Worm (Caenorhabditis elegans): ENCODE results near the gene ceh-10.

ceh-10 gene

ce11 chrIII:5842920-5843319 is 44.1 kb downstream of the ceh-10 start:
- TF ChIP-seq mep-1 (tag; optimal IDR thresholded peaks at IDR 0.05) (peak; percentile 23), fkh-10 (GFP tag; optimal IDR thresholded peaks at IDR 0.05) (peak; percentile 29), lsy-2 (tag; optimal IDR thresholded peaks at IDR 0.05) (peak in 1 of 2 experiments; percentile 26), dve-1 (tag; optimal IDR thresholded peaks at IDR 0.05; ENCODE audit: insufficient read depth) (peak; percentile 8), Y105C5A.15 (GFP tag; IDR thresholded peaks at IDR 0.05) (no peak), mes-2 (tag; optimal IDR thresholded peaks at IDR 0.05; ENCODE audit: poor library complexity, severe bottlenecking) (peak; percentile 13), egl-43 (GFP tag; IDR thresholded peaks at IDR 0.05) (0 out of 2 replicates have a peak, but pooled peaks have one; percentile 29), nhr-111 (GFP tag; optimal IDR thresholded peaks at IDR 0.05) (no peak), ctbp-1 (GFP tag; IDR thresholded peaks at IDR 0.05) (peak; percentile 38; the same call in 1 of the 2 replicates), rbr-2 (tag; optimal IDR thresholded peaks at IDR 0.05) (peak; percentile 20), php-3 (GFP tag; IDR thresholded peaks at IDR 0.05) (no peak), ztf-11 (tag; optimal IDR thresholded peaks at IDR 0.05) (no peak), lin-13 (GFP tag; optimal IDR thresholded peaks at IDR 0.05) (no peak), hlh-11 (tag; optimal IDR thresholded peaks at IDR 0.05) (peak; percentile 20), pha-4 (GFP tag; IDR thresholded peaks at IDR 0.05) (no peak), pha-4 (tag; optimal IDR thresholded peaks at IDR 0.05) (peak; percentile 16)

DNA sequence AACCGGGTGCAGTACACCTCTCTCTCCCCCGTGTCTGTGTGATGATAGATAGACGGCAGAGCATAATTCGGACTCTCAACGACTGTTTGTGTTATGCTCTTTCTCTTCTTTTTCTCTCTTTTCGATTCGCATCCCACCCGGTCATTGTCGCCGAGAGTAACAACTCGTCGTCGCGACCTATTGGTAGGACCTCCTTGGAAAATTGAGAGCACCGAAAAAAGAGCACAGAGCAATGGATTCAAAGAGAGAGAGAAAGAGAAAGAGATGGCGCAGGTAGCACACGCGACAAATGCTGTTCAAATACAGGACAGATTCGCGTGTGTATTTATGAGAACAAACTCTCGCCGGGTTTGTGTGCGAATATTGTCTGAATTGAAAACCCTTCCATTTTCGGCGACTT is 44.8 kb downstream of the ceh-10 start:
- TF ChIP-seq unc-62 (GFP tag; optimal IDR thresholded peaks at IDR 0.05 in 1 of 2): peak in 1 of 2 experiments; percentile 39
- TF ChIP-seq unc-62 (tag; optimal IDR thresholded peaks at IDR 0.05): no peak
- TF ChIP-seq set-16 (GFP tag; IDR thresholded peaks at IDR 0.05): no peak
- 0 out of 2 replicates have a peak, but pooled peaks have one; percentile 21 for TF ChIP-seq hmg-1.1 (GFP tag; IDR thresholded peaks at IDR 0.05)
- no peak for TF ChIP-seq lin-13 (GFP tag; optimal IDR thresholded peaks at IDR 0.05)

ce11 chrIII:5845483-5845882 is 46.6 kb downstream of the ceh-10 start:
- peak; percentile 5 for TF ChIP-seq nhr-11 (tag; optimal IDR thresholded peaks at IDR 0.05)
- TF ChIP-seq ces-1 (GFP tag; optimal IDR thresholded peaks at IDR 0.05): peak; percentile 39
- peak; percentile 30 for TF ChIP-seq mes-2 (tag; optimal IDR thresholded peaks at IDR 0.05; ENCODE audit: poor library complexity, severe bottlenecking)
- peak; percentile 69 for TF ChIP-seq hlh-30 (tag; optimal IDR thresholded peaks at IDR 0.05; ENCODE audit: insufficient read depth)
- TF ChIP-seq mep-1 (tag; optimal IDR thresholded peaks at IDR 0.05): peak; percentile 70
- TF ChIP-seq mxl-3 (GFP tag; optimal IDR thresholded peaks at IDR 0.05): peak; percentile 42
- no peak for TF ChIP-seq lin-39 (tag; optimal IDR thresholded peaks at IDR 0.05)
- TF ChIP-seq F37D6.2 (tag; optimal IDR thresholded peaks at IDR 0.05): peak; percentile 65
- TF ChIP-seq fkh-10 (GFP tag; optimal IDR thresholded peaks at IDR 0.05): peak; percentile 65
- peak; percentile 71; the same call in 1 of the 2 replicates for TF ChIP-seq ceh-20 (GFP tag; IDR thresholded peaks at IDR 0.05)
- peak; percentile 60 to 93 for TF ChIP-seq mdl-1 (tag; optimal IDR thresholded peaks at IDR 0.05)
- no peak; the same call in 1 of the 2 replicates for TF ChIP-seq set-16 (GFP tag; IDR thresholded peaks at IDR 0.05)
- TF ChIP-seq ctbp-1 (GFP tag; IDR thresholded peaks at IDR 0.05): peak; percentile 74
- TF ChIP-seq rbr-2 (tag; optimal IDR thresholded peaks at IDR 0.05): peak; percentile 86
- no peak for TF ChIP-seq lin-13 (GFP tag; optimal IDR thresholded peaks at IDR 0.05)
- peak in 1 of 2 experiments; percentile 45 for TF ChIP-seq hif-1 (tag; optimal IDR thresholded peaks at IDR 0.05)
- TF ChIP-seq unc-62 (GFP tag; optimal IDR thresholded peaks at IDR 0.05 in 1 of 2): peak in 1 of 2 experiments; percentile 91
- TF ChIP-seq unc-62 (tag; optimal IDR thresholded peaks at IDR 0.05): no peak
- no peak for TF ChIP-seq F10B5.3 (tag; optimal IDR thresholded peaks at IDR 0.05)
- peak; percentile 43 for TF ChIP-seq hlh-11 (tag; optimal IDR thresholded peaks at IDR 0.05)
- peak; percentile 27 for TF ChIP-seq dpl-1 (GFP tag; optimal IDR thresholded peaks at IDR 0.05)
- peak; percentile 11 for TF ChIP-seq dve-1 (tag; optimal IDR thresholded peaks at IDR 0.05; ENCODE audit: insufficient read depth)
- TF ChIP-seq Y75B8A.6 (GFP tag; IDR thresholded peaks at IDR 0.05): no peak
- peak; percentile 22 to 70 for TF ChIP-seq lsy-2 (tag; optimal IDR thresholded peaks at IDR 0.05)
- no peak for TF ChIP-seq ama-1 (optimal IDR thresholded peaks at IDR 0.05)
- peak; percentile 76 for TF ChIP-seq hmg-1.1 (GFP tag; IDR thresholded peaks at IDR 0.05)
- peak; percentile 88 for TF ChIP-seq aha-1 (tag)

DNA sequence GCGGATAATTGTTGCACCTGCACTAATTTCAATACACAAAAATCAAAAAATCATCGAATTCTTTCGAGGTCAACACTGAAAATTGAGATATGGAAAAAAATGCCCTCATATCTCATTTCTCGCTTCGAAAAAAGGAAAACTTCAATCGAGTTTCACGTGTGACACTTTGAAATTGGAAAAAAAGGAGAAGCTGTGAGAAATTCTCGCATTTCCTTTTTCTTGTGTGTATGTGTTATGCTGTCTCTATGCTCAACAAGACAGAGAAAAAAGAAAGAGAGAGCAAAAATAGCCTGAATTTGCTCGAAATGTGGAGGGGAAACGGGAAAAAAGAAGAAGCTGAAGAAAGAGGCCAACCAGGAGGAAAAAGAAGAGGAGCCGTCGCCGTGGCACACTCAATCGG is 47.6 kb downstream of the ceh-10 start:
- TF ChIP-seq aha-1 (tag) (peak; percentile 7), set-16 (GFP tag; IDR thresholded peaks at IDR 0.05) (peak; percentile 10; the same call in 1 of the 2 replicates), lin-38 (GFP tag; IDR thresholded peaks at IDR 0.05) (no peak), nhr-111 (GFP tag; optimal IDR thresholded peaks at IDR 0.05) (no peak), dpl-1 (GFP tag; optimal IDR thresholded peaks at IDR 0.05) (no peak), lin-15B (tag; optimal IDR thresholded peaks at IDR 0.05) (no peak), mep-1 (tag; optimal IDR thresholded peaks at IDR 0.05) (no peak), zag-1 (tag; optimal IDR thresholded peaks at IDR 0.05) (no peak), mdl-1 (tag; optimal IDR thresholded peaks at IDR 0.05) (peak in 1 of 2 experiments; percentile 20), ceh-44 (GFP tag; IDR thresholded peaks at IDR 0.05) (no peak), Y105C5A.15 (GFP tag; IDR thresholded peaks at IDR 0.05) (no peak), R02D3.7 (tag; optimal IDR thresholded peaks at IDR 0.05) (no peak), lsy-2 (tag; optimal IDR thresholded peaks at IDR 0.05) (peak in 1 of 2 experiments; percentile 21), mxl-3 (GFP tag; optimal IDR thresholded peaks at IDR 0.05) (no peak), lin-1 (GFP tag; IDR thresholded peaks at IDR 0.05) (no peak), dve-1 (tag; optimal IDR thresholded peaks at IDR 0.05; ENCODE audit: insufficient read depth) (no peak), snpc-4 (tag; optimal IDR thresholded peaks at IDR 0.05) (no peak), saeg-2 (GFP tag; IDR thresholded peaks at IDR 0.05) (no peak), fkh-10 (GFP tag; optimal IDR thresholded peaks at IDR 0.05) (peak; percentile 63), nhr-76 (tag; optimal IDR thresholded peaks at IDR 0.05) (no peak)
